Fruit fly (Drosophila melanogaster): ENCODE measurements around the gene nero.

The nero gene

dm6 chr3R:31741278-31741677 is 6.1 kb downstream of the nero start (continued):
- TF ChIP-seq CG8319 (GFP tag; optimal IDR thresholded peaks at IDR 0.05) (no peak), net (GFP tag; optimal IDR thresholded peaks at IDR 0.05) (no peak), eg (GFP tag; IDR thresholded peaks at IDR 0.05) (peak; percentile 66; the same call in 2 of the 3 replicates), Eip75B (GFP tag; optimal IDR thresholded peaks at IDR 0.05) (no peak), Eip78C (GFP tag) (peak; percentile 57), CG15336 (GFP tag; IDR thresholded peaks at IDR 0.05) (peak; percentile 59), CG31627 (GFP tag; optimal IDR thresholded peaks at IDR 0.05) (no peak), lz (GFP tag; optimal IDR thresholded peaks at IDR 0.05) (no peak), acj6 (GFP tag; optimal IDR thresholded peaks at IDR 0.05) (no peak), CG1621 (tag; optimal IDR thresholded peaks at IDR 0.05) (no peak), Gug (GFP tag; IDR thresholded peaks at IDR 0.05) (0 out of 2 replicates have a peak, but pooled peaks have one; percentile 31), ss (GFP tag; optimal IDR thresholded peaks at IDR 0.05) (no peak), Ets21C (GFP tag; optimal IDR thresholded peaks at IDR 0.05) (no peak), CG11902 (GFP tag; optimal IDR thresholded peaks at IDR 0.05) (no peak), Sox15 (GFP tag; optimal IDR thresholded peaks at IDR 0.05) (no peak)

- TF ChIP-seq CG31627 (GFP tag; optimal IDR thresholded peaks at IDR 0.05): no peak
- no peak for TF ChIP-seq Ets21C (GFP tag; optimal IDR thresholded peaks at IDR 0.05)
- no peak for TF ChIP-seq CG6276 (GFP tag; optimal IDR thresholded peaks at IDR 0.05)
Measured at dm6 chr3R:31739067-31739786, 8.1 kb downstream of the nero start.

- TF ChIP-seq CG34406 (GFP tag; optimal IDR thresholded peaks at IDR 0.05): no peak
- no peak for TF ChIP-seq pdm3 (GFP tag; optimal IDR thresholded peaks at IDR 0.05)
- no peak for TF ChIP-seq CG6792 (GFP tag; optimal IDR thresholded peaks at IDR 0.05)
- TF ChIP-seq CG8119 (GFP tag; IDR thresholded peaks at IDR 0.05): no peak
- TF ChIP-seq Gug (GFP tag; IDR thresholded peaks at IDR 0.05): peak; percentile 10; the same call in 1 of the 2 replicates
- no peak for TF ChIP-seq acj6 (GFP tag; optimal IDR thresholded peaks at IDR 0.05)
- TF ChIP-seq fd85E (GFP tag; optimal IDR thresholded peaks at IDR 0.05): no peak
- no peak for TF ChIP-seq Hr4 (GFP tag; optimal IDR thresholded peaks at IDR 0.05)
Measured at dm6 chr3R:31738060-31738619, 9.2 kb downstream of the nero start, which contains the start of gene eEF1alpha2. Gene eEF1alpha2, plus strand, starts transcription at chr3R:31738468.

- TF ChIP-seq CG1621 (tag; optimal IDR thresholded peaks at IDR 0.05) (peak; percentile 68), CG6276 (GFP tag; optimal IDR thresholded peaks at IDR 0.05) (no peak), spab (GFP tag; optimal IDR thresholded peaks at IDR 0.05) (no peak), CG16779 (tag; optimal IDR thresholded peaks at IDR 0.05) (no peak), achi (GFP tag; optimal IDR thresholded peaks at IDR 0.05) (no peak), fkh (GFP tag; optimal IDR thresholded peaks at IDR 0.05) (no peak)
Measured at dm6 chr3R:31736776-31737175, 10.6 kb downstream of the nero start, which contains the start of the genes CstF50 and CG11563. Gene CstF50, minus strand, starts transcription at chr3R:31736963. Gene CG11563, plus strand, starts transcription at chr3R:31737035.

- no peak for TF ChIP-seq dsx (GFP tag; optimal IDR thresholded peaks at IDR 0.05; ENCODE audit: poor library complexity, severe bottlenecking)
- TF ChIP-seq Ets96B (tag; optimal IDR thresholded peaks at IDR 0.05): no peak
- no peak for TF ChIP-seq CG11294 (GFP tag; IDR thresholded peaks at IDR 0.05)
- no peak for TF ChIP-seq Eip78C (GFP tag)
Measured at dm6 chr3R:31727773-31728172, 19.6 kb downstream of the nero start.

dm6 chr3R:31726286-31726685 is 21.1 kb downstream of the nero start:
- TF ChIP-seq Eip78C (GFP tag) (no peak), Hr39 (GFP tag; optimal IDR thresholded peaks at IDR 0.05) (no peak), CG15336 (GFP tag; IDR thresholded peaks at IDR 0.05) (no peak), Sox15 (GFP tag; optimal IDR thresholded peaks at IDR 0.05) (no peak), CG11294 (GFP tag; IDR thresholded peaks at IDR 0.05) (no peak), CG11762 (GFP tag; optimal IDR thresholded peaks at IDR 0.05; ENCODE audit: insufficient read depth) (no peak)

All from whole organism, prepupa.